Fruit fly (Drosophila melanogaster): ENCODE data around the gene CG13733.

CG13733 gene

dm6 chr3L:17465804-17466203, 12.9 kb downstream of the CG13733 start, which contains the start of gene QIL1 (continued):
- TF ChIP-seq tio (GFP tag; optimal IDR thresholded peaks at IDR 0.05) (no peak), phol (tag; optimal IDR thresholded peaks at IDR 0.05) (peak; percentile 49), fd96Cb (tag; optimal IDR thresholded peaks at IDR 0.05) (no peak), CG8281 (tag; optimal IDR thresholded peaks at IDR 0.05) (no peak), cato (GFP tag; optimal IDR thresholded peaks at IDR 0.05; ENCODE audit: borderline replicate concordance) (no peak), sqz (GFP tag; optimal IDR thresholded peaks at IDR 0.05) (no peak), Mrtf (GFP tag; IDR thresholded peaks at IDR 0.05) (no peak), Scr (GFP tag; IDR thresholded peaks at IDR 0.05; ENCODE audit: partially characterized antibody) (peak; percentile 10; the same call in 1 of the 2 replicates), CG15514 (GFP tag; optimal IDR thresholded peaks at IDR 0.05) (peak; percentile 65), CG2199 (GFP tag; IDR thresholded peaks at IDR 0.05) (peak; percentile 53; the same call in 1 of the 3 replicates), CG10462 (GFP tag; optimal IDR thresholded peaks at IDR 0.05) (no peak), CG11247 (GFP tag; IDR thresholded peaks at IDR 0.05) (no peak), cas (GFP tag; IDR thresholded peaks at IDR 0.05) (no peak), CG10267 (tag; optimal IDR thresholded peaks at IDR 0.05) (peak; percentile 54), CG15011 (GFP tag; optimal IDR thresholded peaks at IDR 0.05) (no peak), D19A (tag; optimal IDR thresholded peaks at IDR 0.05) (peak; percentile 8), Opbp (GFP tag; IDR thresholded peaks at IDR 0.05; ENCODE audit: partially characterized antibody) (peak; percentile 22; the same call in 1 of the 3 replicates), CG13123 (GFP tag; optimal IDR thresholded peaks at IDR 0.05) (no peak), z (GFP tag; IDR thresholded peaks at IDR 0.05) (no peak), CG7271 (tag; optimal IDR thresholded peaks at IDR 0.05) (no peak), CG9797 (GFP tag; optimal IDR thresholded peaks at IDR 0.05) (peak; percentile 83), CG11504 (tag; optimal IDR thresholded peaks at IDR 0.05) (peak; percentile 35), dan (GFP tag; IDR thresholded peaks at IDR 0.05) (no peak), Hmr (GFP tag; optimal IDR thresholded peaks at IDR 0.05) (peak; percentile 43), CG15601 (tag; optimal IDR thresholded peaks at IDR 0.05) (peak; percentile 35), wdn (GFP tag; IDR thresholded peaks at IDR 0.05) (no peak), CG14710 (tag; optimal IDR thresholded peaks at IDR 0.05) (peak; percentile 69), CG2116 (GFP tag; optimal IDR thresholded peaks at IDR 0.05) (peak; percentile 59), sens (GFP tag) (peak; percentile 67), gt (GFP tag; IDR thresholded peaks at IDR 0.05) (no peak), CG6689 (GFP tag; IDR thresholded peaks at IDR 0.05) (no peak), HLH4C (GFP tag; IDR thresholded peaks at IDR 0.05; ENCODE audit: partially characterized antibody) (no peak), Myb (GFP tag; optimal IDR thresholded peaks at IDR 0.05) (peak; percentile 26), CG30020 (tag; optimal IDR thresholded peaks at IDR 0.05) (peak; percentile 64), CG31441 (GFP tag; IDR thresholded peaks at IDR 0.05) (0 out of 2 replicates have a peak, but pooled peaks have one; percentile 31), PHDP (tag; optimal IDR thresholded peaks at IDR 0.05) (no peak), Nf-YC (tag; optimal IDR thresholded peaks at IDR 0.05) (peak; percentile 14), CG15479 (GFP tag; optimal IDR thresholded peaks at IDR 0.05) (no peak), tll (GFP tag; optimal IDR thresholded peaks at IDR 0.05) (no peak), sc (optimal IDR thresholded peaks at IDR 0.05) (no peak), sc (GFP tag; optimal IDR thresholded peaks at IDR 0.05) (no peak), Oaz (GFP tag; IDR thresholded peaks at IDR 0.05) (no peak), CG9215 (GFP tag; IDR thresholded peaks at IDR 0.05) (no peak), knrl (GFP tag; IDR thresholded peaks at IDR 0.05; ENCODE audit: partially characterized antibody) (peak; percentile 44; the same call in 1 of the 3 replicates), CG12391 (tag; optimal IDR thresholded peaks at IDR 0.05) (peak; percentile 27), CG1603 (tag; optimal IDR thresholded peaks at IDR 0.05) (peak; percentile 66), MESR4 (GFP tag; optimal IDR thresholded peaks at IDR 0.05) (peak; percentile 94), CG12155 (GFP tag; optimal IDR thresholded peaks at IDR 0.05) (no peak), CG16863 (GFP tag; optimal IDR thresholded peaks at IDR 0.05) (no peak), pzg (GFP tag; optimal IDR thresholded peaks at IDR 0.05) (peak; percentile 90)
